Worm (Caenorhabditis elegans) whole organism, L3 larva: ENCODE data around the gene his-2.

Source experiments
- R02D3.7 ChIP-seq: fragments of 150-350 bp; optimal IDR thresholded peaks from 2 replicates; lab custom pipeline; 2014; ENCODE audit warnings: missing biosample characterization, missing genetic modification characterization
- fkh-10 ChIP-seq: sonication (generic microtip); optimal IDR thresholded peaks from 2 replicates; lab custom pipeline; 2017; ENCODE audit warnings: missing biosample characterization, missing genetic modification reagents, missing genetic modification characterization
- snpc-4 ChIP-seq: fragments of 150-350 bp; optimal IDR thresholded peaks from 2 replicates; lab custom pipeline; 2014; ENCODE audit warnings: missing biosample characterization, missing genetic modification characterization
- unc-62 ChIP-seq: fragments of 150-350 bp; sonication (generic microtip); optimal IDR thresholded peaks from 4 replicates; lab custom pipeline; 2014; ENCODE audit warnings: missing biosample characterization, missing genetic modification reagents, missing genetic modification characterization
- ztf-11 ChIP-seq: fragments of 150-350 bp; optimal IDR thresholded peaks from 2 replicates; lab custom pipeline; 2014; ENCODE audit warnings: missing biosample characterization, missing genetic modification characterization

DNA sequence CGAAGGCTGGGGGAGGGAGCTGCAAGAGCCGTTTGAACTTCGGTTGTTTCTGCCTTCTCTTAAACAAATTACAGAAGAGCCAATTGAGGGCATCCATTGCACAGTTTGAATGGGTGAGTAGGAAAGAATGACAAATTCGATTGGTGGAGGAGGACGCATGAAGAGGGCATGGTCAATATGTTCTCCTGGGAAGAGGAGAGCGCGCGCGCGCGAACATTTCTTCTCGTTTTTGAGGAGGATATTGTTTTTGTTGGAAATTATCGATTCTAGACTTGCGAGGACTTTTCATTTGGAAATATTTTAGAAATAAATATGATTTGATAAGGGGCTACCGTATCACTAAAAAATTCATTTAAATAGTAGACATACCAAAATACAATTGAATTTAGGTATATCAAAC lies 10.5 kb downstream of the his-2 start, which contains the start of gene T10C6.7:
- TF ChIP-seq R02D3.7 (tag; lab: Kevin White, UChicago) (no peak), fkh-10 (GFP tag; lab: Kevin White, UChicago) (no peak), snpc-4 (tag; lab: Kevin White, UChicago) (no peak), ztf-11 (no peak), unc-62 (GFP tag; lab: Kevin White, UChicago) (no peak)
